Worm (Caenorhabditis elegans): ENCODE results near the gene R03D7.8.

ce11 chrII:10971677-10972076 is 15.0 kb upstream of the R03D7.8 start:
- TF ChIP-seq dao-5 (tag; optimal IDR thresholded peaks at IDR 0.05) (no peak), W03F9.2 (tag; optimal IDR thresholded peaks at IDR 0.05) (no peak)

Measured in whole organism, L4/young adult.